Fruit fly (Drosophila melanogaster) whole organism, embryonic: ENCODE results near the gene Mur2B.

Experiments
- Ada2b ChIP-seq: fragments of 200-800 bp; sonication (Bioruptor generic); IDR thresholded peaks from 2 replicates; pipeline ENCODE4 v1.3.6; 2022; ENCODE audit warnings: missing biosample characterization, missing genetic modification characterization
- Antp ChIP-seq: fragments of 200-800 bp; sonication (Bioruptor generic); optimal IDR thresholded peaks from 3 replicates; lab custom pipeline; 2016; ENCODE audit warnings: missing biosample characterization, missing genetic modification characterization
- Bgb ChIP-seq: fragments of 200-800 bp; sonication (Bioruptor generic); IDR thresholded peaks from 2 replicates; pipeline ENCODE4 v1.3.6; 2022; ENCODE audit warnings: missing biosample characterization, missing genetic modification characterization; ENCODE audit not compliant: partially characterized antibody
- BtbVII ChIP-seq: fragments of 200-800 bp; sonication (Bioruptor generic); optimal IDR thresholded peaks from 3 replicates; lab custom pipeline; 2017; ENCODE audit warnings: missing biosample characterization, mild to moderate bottlenecking, missing genetic modification characterization
- CG10462 ChIP-seq: fragments of 200-800 bp; sonication (Bioruptor generic); optimal IDR thresholded peaks from 2 replicates; lab custom pipeline; 2016; ENCODE audit warnings: missing biosample characterization, missing genetic modification characterization
- CG10543 ChIP-seq: fragments of 200-800 bp; sonication (Bioruptor generic); optimal IDR thresholded peaks from 3 replicates; lab custom pipeline; 2017; ENCODE audit warnings: missing biosample characterization, mild to moderate bottlenecking, missing genetic modification characterization, moderate library complexity
- CG11247 ChIP-seq: fragments of 200-800 bp; sonication (Bioruptor generic); IDR thresholded peaks from 2 replicates; pipeline ENCODE4 v1.3.6; 2022; ENCODE audit warnings: missing biosample characterization, missing genetic modification characterization
- CG13296 ChIP-seq: fragments of 200-800 bp; sonication (Bioruptor generic); optimal IDR thresholded peaks from 3 replicates; lab custom pipeline; 2018; ENCODE audit warnings: missing biosample characterization, mild to moderate bottlenecking, missing genetic modification characterization
- CG14667 ChIP-seq: fragments of 200-800 bp; sonication (Bioruptor generic); IDR thresholded peaks from 2 replicates; pipeline ENCODE4 v1.3.6; 2022; ENCODE audit warnings: missing biosample characterization, missing genetic modification characterization
- CG15011 ChIP-seq: fragments of 200-800 bp; sonication (Bioruptor generic); optimal IDR thresholded peaks from 3 replicates; lab custom pipeline; 2018; ENCODE audit warnings: missing biosample characterization, mild to moderate bottlenecking, missing genetic modification characterization
- CG15514 ChIP-seq: fragments of 200-800 bp; sonication (Bioruptor generic); optimal IDR thresholded peaks from 3 replicates; lab custom pipeline; 2017; ENCODE audit warnings: missing biosample characterization, missing genetic modification characterization, mild to moderate bottlenecking, moderate library complexity, missing genetic modification reagents
- CG17568 ChIP-seq: fragments of 200-800 bp; sonication (Bioruptor generic); optimal IDR thresholded peaks from 2 replicates; lab custom pipeline; 2018; ENCODE audit warnings: missing biosample characterization, mild to moderate bottlenecking, missing genetic modification characterization, moderate library complexity
- CG17829 ChIP-seq: fragments of 200-800 bp; optimal IDR thresholded peaks from 2 replicates; lab custom pipeline; 2019; ENCODE audit warnings: missing biosample characterization, mild to moderate bottlenecking, missing genetic modification characterization, moderate library complexity
- CG1832 ChIP-seq: fragments of 200-800 bp; sonication (Bioruptor generic); optimal IDR thresholded peaks from 2 replicates; lab custom pipeline; 2017; ENCODE audit warnings: missing biosample characterization, mild to moderate bottlenecking, missing genetic modification characterization, inconsistent platforms
- CG2129 ChIP-seq: fragments of 200-800 bp; sonication (Bioruptor generic); IDR thresholded peaks from 2 replicates; pipeline ENCODE4 v1.3.6; 2022; ENCODE audit warnings: missing biosample characterization, missing genetic modification characterization; ENCODE audit not compliant: partially characterized antibody
- CG2712 ChIP-seq: fragments of 200-800 bp; optimal IDR thresholded peaks from 3 replicates; lab custom pipeline; 2019; ENCODE audit warnings: missing biosample characterization, mild to moderate bottlenecking, missing genetic modification characterization, moderate library complexity
- CG30431 ChIP-seq: fragments of 200-800 bp; sonication (Bioruptor generic); optimal IDR thresholded peaks from 2 replicates; lab custom pipeline; 2017; ENCODE audit warnings: missing biosample characterization, missing genetic modification characterization
- CG32767 ChIP-seq: fragments of 200-800 bp; sonication (Bioruptor generic); IDR thresholded peaks from 2 replicates; pipeline ENCODE4 v1.3.6; 2022; ENCODE audit warnings: missing biosample characterization, missing genetic modification characterization
- CG34376 ChIP-seq: fragments of 200-800 bp; sonication (Bioruptor generic); optimal IDR thresholded peaks from 2 replicates; lab custom pipeline; 2018; ENCODE audit warnings: missing biosample characterization, mild to moderate bottlenecking, missing genetic modification characterization
- CG4730 ChIP-seq: fragments of 200-800 bp; sonication (Bioruptor generic); IDR thresholded peaks from 2 replicates; pipeline ENCODE4 v1.3.6; 2022; ENCODE audit warnings: missing biosample characterization, missing genetic modification characterization
- CG7963 ChIP-seq: fragments of 200-800 bp; sonication (Bioruptor generic); IDR thresholded peaks from 3 replicates; pipeline ENCODE4 v1.3.6; 2022; ENCODE audit warnings: missing biosample characterization, missing genetic modification characterization; ENCODE audit not compliant: partially characterized antibody
- CG8281 ChIP-seq: fragments of 200-800 bp; sonication (Bioruptor generic); optimal IDR thresholded peaks from 2 replicates; lab custom pipeline; 2018; ENCODE audit warnings: missing biosample characterization, mild to moderate bottlenecking, missing genetic modification characterization, moderate library complexity
- CG8924 ChIP-seq: fragments of 200-800 bp; optimal IDR thresholded peaks from 3 replicates; lab custom pipeline; 2019; ENCODE audit warnings: missing biosample characterization, mild to moderate bottlenecking, missing genetic modification characterization, moderate library complexity
- CG9609 ChIP-seq: fragments of 200-800 bp; sonication (Bioruptor generic); optimal IDR thresholded peaks from 3 replicates; lab custom pipeline; 2016; ENCODE audit warnings: missing biosample characterization, missing genetic modification characterization
- CG9932 ChIP-seq: fragments of 200-800 bp; sonication (Bioruptor generic); IDR thresholded peaks from 2 replicates; pipeline ENCODE4 v1.3.6; 2022; ENCODE audit warnings: missing biosample characterization, missing genetic modification characterization
- Ets65A ChIP-seq: fragments of 200-800 bp; sonication (Bioruptor generic); peaks from one replicate; lab custom pipeline; 2016; ENCODE audit warnings: missing biosample characterization, missing genetic modification characterization
- MBD-R2 ChIP-seq: fragments of 200-800 bp; sonication (Bioruptor generic); IDR thresholded peaks from 2 replicates; pipeline ENCODE4 v1.3.6; 2022; ENCODE audit warnings: missing biosample characterization, missing genetic modification characterization
- Nf-YC ChIP-seq: fragments of 200-800 bp; optimal IDR thresholded peaks from 3 replicates; lab custom pipeline; 2019; ENCODE audit warnings: missing biosample characterization, mild to moderate bottlenecking, missing genetic modification characterization, moderate library complexity
- NfI ChIP-seq: fragments of 200-800 bp; sonication (Bioruptor generic); optimal IDR thresholded peaks from 3 replicates; lab custom pipeline; 2018; ENCODE audit warnings: missing biosample characterization, mild to moderate bottlenecking, missing genetic modification characterization, moderate library complexity
- PHDP ChIP-seq: fragments of 200-800 bp; sonication (Bioruptor generic); optimal IDR thresholded peaks from 3 replicates; lab custom pipeline; 2018; ENCODE audit warnings: missing biosample characterization, mild to moderate bottlenecking, missing genetic modification characterization, moderate library complexity
- Side ChIP-seq: fragments of 200-800 bp; sonication (Bioruptor generic); optimal IDR thresholded peaks from 2 replicates; lab custom pipeline; 2016; ENCODE audit warnings: missing biosample characterization, missing genetic modification characterization
- Six4 ChIP-seq: fragments of 200-800 bp; sonication (Bioruptor generic); optimal IDR thresholded peaks from 2 replicates; lab custom pipeline; 2016; ENCODE audit warnings: missing biosample characterization, missing genetic modification characterization
- Sry-β ChIP-seq: fragments of 200-800 bp; sonication (Bioruptor generic); optimal IDR thresholded peaks from 2 replicates; lab custom pipeline; 2018; ENCODE audit warnings: missing biosample characterization, mild to moderate bottlenecking, missing genetic modification characterization, moderate library complexity
- TFAM ChIP-seq: fragments of 200-800 bp; sonication (Bioruptor generic); optimal IDR thresholded peaks from 2 replicates; lab custom pipeline; 2017; ENCODE audit warnings: missing biosample characterization, missing genetic modification characterization, inconsistent platforms
- br ChIP-seq: fragments of >200 bp; optimal IDR thresholded peaks from 2 replicates; lab custom pipeline; 2017
- btn ChIP-seq: fragments of 200-800 bp; sonication (Bioruptor generic); optimal IDR thresholded peaks from 2 replicates; lab custom pipeline; 2016; ENCODE audit warnings: missing biosample characterization, missing genetic modification characterization
- chif ChIP-seq, 2 experiments: fragments of 200-800 bp; sonication (Bioruptor generic); optimal IDR thresholded peaks; 3 replicates each; lab custom pipeline; 2016; ENCODE audit warnings: missing biosample characterization in 2 of 2, missing genetic modification characterization in 2 of 2
- ci ChIP-seq: fragments of 200-800 bp; sonication (Bioruptor generic); IDR thresholded peaks from 3 replicates; pipeline ENCODE4 v1.3.6; 2022; ENCODE audit warnings: missing biosample characterization, missing genetic modification characterization
- hkb ChIP-seq, 2 experiments: fragments of 200-800 bp in 1 of 2; fragments of >200 bp in 1 of 2; sonication (Bioruptor generic) in 1 of 2; IDR thresholded peaks in 1 of 2; optimal IDR thresholded peaks in 1 of 2; 2 replicates each; pipeline versions ENCODE4 v1.3.6 to Lab custom; 2017 to 2022; ENCODE audit warnings: missing biosample characterization in 1 of 2, missing genetic modification characterization in 1 of 2
- kay ChIP-seq: fragments of 200-800 bp; sonication (Bioruptor generic); optimal IDR thresholded peaks from 2 replicates; lab custom pipeline; 2016; ENCODE audit warnings: missing biosample characterization, missing genetic modification characterization
- knrl ChIP-seq: fragments of 200-800 bp; sonication (Bioruptor generic); IDR thresholded peaks from 3 replicates; pipeline ENCODE4 v1.3.6; 2022; ENCODE audit warnings: missing biosample characterization, missing genetic modification characterization; ENCODE audit not compliant: partially characterized antibody
- lab ChIP-seq: fragments of 200-800 bp; sonication (Bioruptor generic); optimal IDR thresholded peaks from 3 replicates; lab custom pipeline; 2017; ENCODE audit warnings: missing biosample characterization, missing genetic modification characterization, mild to moderate bottlenecking, moderate library complexity, missing genetic modification reagents
- lbe ChIP-seq: fragments of 200-800 bp; sonication (Bioruptor generic); optimal IDR thresholded peaks from 2 replicates; lab custom pipeline; 2016; ENCODE audit warnings: missing biosample characterization, mild to moderate bottlenecking, missing genetic modification characterization
- lola ChIP-seq, 3 experiments: fragments of >200 bp in 2 of 3; fragments of 200-800 bp in 1 of 3; sonication (Bioruptor generic) in 1 of 3; optimal IDR thresholded peaks; 2 replicates each; lab custom pipeline; 2017 to 2019; ENCODE audit warnings: missing biosample characterization in 3 of 3, missing genetic modification characterization in 3 of 3, mild to moderate bottlenecking in 1 of 3, moderate library complexity in 1 of 3
- p53 ChIP-seq: fragments of 200-800 bp; sonication (Bioruptor generic); optimal IDR thresholded peaks from 2 replicates; lab custom pipeline; 2016; ENCODE audit warnings: missing biosample characterization, missing genetic modification characterization
- pb ChIP-seq: fragments of 200-800 bp; sonication (Bioruptor generic); optimal IDR thresholded peaks from 3 replicates; lab custom pipeline; 2016; ENCODE audit warnings: missing biosample characterization, missing genetic modification characterization
- pum ChIP-seq: fragments of 200-800 bp; sonication (Bioruptor generic); optimal IDR thresholded peaks from 2 replicates; lab custom pipeline; 2016; ENCODE audit warnings: missing biosample characterization, missing genetic modification characterization
- ranshi ChIP-seq: fragments of 200-800 bp; sonication (Bioruptor generic); IDR thresholded peaks from 2 replicates; pipeline ENCODE4 v1.3.6; 2022; ENCODE audit warnings: missing biosample characterization, missing genetic modification characterization
- sd ChIP-seq: fragments of 200-800 bp; sonication (Bioruptor generic); optimal IDR thresholded peaks from 3 replicates; lab custom pipeline; 2018; ENCODE audit warnings: missing biosample characterization, mild to moderate bottlenecking, missing genetic modification characterization, moderate library complexity
- slp2 ChIP-seq: fragments of 200-800 bp; sonication (Bioruptor generic); optimal IDR thresholded peaks from 2 replicates; lab custom pipeline; 2016; ENCODE audit warnings: missing biosample characterization, missing genetic modification characterization
- yki ChIP-seq: fragments of >200 bp; optimal IDR thresholded peaks from 3 replicates; lab custom pipeline; 2018

Mur2B gene

dm6 chrX:1517618-1518017 lies 151.0 kb downstream of the Mur2B start (continued):
- TF ChIP-seq hkb (optimal IDR thresholded peaks at IDR 0.05; lab: Kevin White, UChicago): no peak
- 0 out of 2 replicates have a peak, but pooled peaks have one; percentile 36 for TF ChIP-seq hkb (GFP tag; IDR thresholded peaks at IDR 0.05; lab: Robert Waterston, UW)
- no peak for TF ChIP-seq CG4730
- TF ChIP-seq CG15514 (GFP tag; lab: Kevin White, UChicago): peak; percentile 44
- TF ChIP-seq PHDP: peak; percentile 24
- TF ChIP-seq knrl (GFP tag; lab: Robert Waterston, UW): peak; percentile 89
- peak; percentile 30 for TF ChIP-seq CG13296 (GFP tag; lab: Kevin White, UChicago)
- TF ChIP-seq CG30431 (GFP tag; lab: Kevin White, UChicago): no peak
- TF ChIP-seq yki (lab: Kevin White, UChicago): no peak
- TF ChIP-seq ci (GFP tag; lab: Robert Waterston, UW): peak; percentile 53; the same call in 1 of the 3 replicates
- TF ChIP-seq chif (GFP tag; optimal IDR thresholded peaks at IDR 0.05; lab: Kevin White, UChicago): no peak
- no peak for TF ChIP-seq pb (GFP tag; lab: Kevin White, UChicago)
- TF ChIP-seq slp2 (GFP tag; lab: Kevin White, UChicago): no peak
- TF ChIP-seq CG2129 (GFP tag; lab: Robert Waterston, UW): peak; percentile 88
- no peak for TF ChIP-seq Ada2b (GFP tag; lab: Robert Waterston, UW)
- TF ChIP-seq sd (tag; lab: Kevin White, UChicago): peak; percentile 54
- no peak for TF ChIP-seq CG15011
- TF ChIP-seq kay (GFP tag; lab: Kevin White, UChicago): no peak
- TF ChIP-seq TFAM: no peak
- TF ChIP-seq MBD-R2 (GFP tag; lab: Robert Waterston, UW): peak; percentile 49; the same call in 1 of the 2 replicates
- TF ChIP-seq ranshi: 0 out of 2 replicates have a peak, but pooled peaks have one; percentile 8
- no peak for TF ChIP-seq lbe (GFP tag; lab: Kevin White, UChicago)
- no peak for TF ChIP-seq CG32767 (GFP tag; lab: Robert Waterston, UW)
- TF ChIP-seq CG34376 (GFP tag; lab: Kevin White, UChicago): peak; percentile 55
- peak; percentile 80 for TF ChIP-seq CG9932
- TF ChIP-seq Side: peak; percentile 3
- peak in 1 of 3 experiments; percentile 27 for TF ChIP-seq lola (GFP tag; optimal IDR thresholded peaks at IDR 0.05; lab: Kevin White, UChicago)
- peak; percentile 37 for TF ChIP-seq Antp (GFP tag; lab: Kevin White, UChicago)
- TF ChIP-seq NfI (GFP tag; lab: Kevin White, UChicago): peak; percentile 14
- peak; percentile 86 for TF ChIP-seq Ets65A
- TF ChIP-seq btn (GFP tag; lab: Kevin White, UChicago): no peak
- peak; percentile 91 for TF ChIP-seq Bgb (GFP tag; lab: Robert Waterston, UW)
- TF ChIP-seq CG11247 (GFP tag; lab: Robert Waterston, UW): peak; percentile 55
- TF ChIP-seq lab (GFP tag; lab: Kevin White, UChicago): peak; percentile 53
- TF ChIP-seq CG8281: no peak
- TF ChIP-seq CG8924 (tag; lab: Kevin White, UChicago): peak; percentile 27
- no peak for TF ChIP-seq pum (GFP tag; lab: Kevin White, UChicago)
- no peak for TF ChIP-seq CG17568
- peak; percentile 90 for TF ChIP-seq CG10462 (GFP tag; lab: Kevin White, UChicago)
- TF ChIP-seq CG1832 (GFP tag; lab: Kevin White, UChicago): no peak
- no peak for TF ChIP-seq CG14667 (GFP tag; lab: Robert Waterston, UW)
- TF ChIP-seq CG2712 (tag; lab: Kevin White, UChicago): peak; percentile 43
- TF ChIP-seq CG7963 (GFP tag; lab: Robert Waterston, UW): peak; percentile 76
- peak; percentile 53 for TF ChIP-seq CG10543 (GFP tag; lab: Kevin White, UChicago)
- peak; percentile 97 for TF ChIP-seq Nf-YC
- no peak for TF ChIP-seq p53
- TF ChIP-seq CG17829 (tag; lab: Kevin White, UChicago): peak; percentile 19
- no peak for TF ChIP-seq CG9609 (GFP tag; lab: Kevin White, UChicago)
- TF ChIP-seq br (lab: Kevin White, UChicago): no peak
- TF ChIP-seq Sry-β: peak; percentile 8
- peak; percentile 34 for TF ChIP-seq Six4
- no peak for TF ChIP-seq BtbVII (GFP tag; lab: Kevin White, UChicago)
